ENCODE assay signal across 1 fruit fly cellular context in the genomic region with DNA sequence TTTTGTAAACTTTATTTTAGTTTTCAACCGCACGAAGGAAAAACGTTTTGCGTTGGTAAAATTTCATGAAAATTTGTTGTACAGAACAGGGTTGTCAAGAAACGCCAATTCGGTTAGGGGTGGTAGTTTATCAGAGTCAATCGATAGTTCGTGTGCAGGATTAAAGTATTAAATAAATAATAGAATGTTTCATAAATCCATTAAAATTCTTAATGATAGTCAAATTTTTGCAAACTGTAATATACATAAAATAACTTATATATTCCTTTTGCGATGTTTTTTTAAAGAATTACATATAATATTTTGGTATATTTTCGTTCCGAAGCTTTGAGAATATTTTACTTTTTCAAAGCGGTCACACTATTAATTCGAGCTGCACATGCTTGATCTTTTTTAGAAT.
TF ChIP-seq lines count a peak whose summit lies in the region.

A gene (minus strand): TSS at position 113 of the 400 bp plus-strand sequence.
A gene (plus strand): TSS at position 348 of the 400 bp plus-strand sequence.

TF ChIP-seq in whole organism, embryonic, 481 proteins besides CTCF, POLR2A, EP300 and RAD21 (continued from another document and continues in another):
- TF ChIP-seq fd64A (GFP tag; optimal IDR thresholded peaks at IDR 0.05; lab: Kevin White, UChicago) (no peak), H15 (GFP tag; IDR thresholded peaks at IDR 0.05; lab: Robert Waterston, UW) (peak; percentile 68; the same call in 2 of the 3 replicates), CG8359 (GFP tag; optimal IDR thresholded peaks at IDR 0.05; lab: Kevin White, UChicago; ENCODE audit: borderline replicate concordance) (no peak), Sry-δ (GFP tag; optimal IDR thresholded peaks at IDR 0.05; lab: Kevin White, UChicago) (peak; percentile 80), her (GFP tag; optimal IDR thresholded peaks at IDR 0.05; lab: Kevin White, UChicago) (no peak), CG13894 (tag; optimal IDR thresholded peaks at IDR 0.05; lab: Kevin White, UChicago) (no peak), Blimp-1 (GFP tag; optimal IDR thresholded peaks at IDR 0.05; lab: Kevin White, UChicago) (peak; percentile 59), E2f1 (GFP tag; IDR thresholded peaks at IDR 0.05; lab: Robert Waterston, UW) (peak; percentile 63), da (GFP tag; optimal IDR thresholded peaks at IDR 0.05; lab: Kevin White, UChicago) (no peak), Stat92E (GFP tag; optimal IDR thresholded peaks at IDR 0.05; lab: Kevin White, UChicago) (peak in 1 of 3 experiments; percentile 54), sna (GFP tag; IDR thresholded peaks at IDR 0.05; lab: Robert Waterston, UW; ENCODE audit: partially characterized antibody) (peak; percentile 83), CG2129 (GFP tag; IDR thresholded peaks at IDR 0.05; lab: Robert Waterston, UW; ENCODE audit: partially characterized antibody) (peak; percentile 50), sisA (GFP tag; IDR thresholded peaks at IDR 0.05; lab: Robert Waterston, UW) (peak; percentile 63), CG17361 (GFP tag; IDR thresholded peaks at IDR 0.05; lab: Robert Waterston, UW) (peak; percentile 78; the same call in 2 of the 3 replicates), CG2199 (GFP tag; IDR thresholded peaks at IDR 0.05; lab: Robert Waterston, UW) (no peak), ham (GFP tag; IDR thresholded peaks at IDR 0.05; lab: Robert Waterston, UW) (no peak), Tbp (GFP tag; optimal IDR thresholded peaks at IDR 0.05; lab: Kevin White, UChicago) (no peak), CG10565 (GFP tag; optimal IDR thresholded peaks at IDR 0.05; lab: Kevin White, UChicago) (no peak), CG9437 (GFP tag; optimal IDR thresholded peaks at IDR 0.05; lab: Kevin White, UChicago) (peak; percentile 7), lab (GFP tag; optimal IDR thresholded peaks at IDR 0.05; lab: Kevin White, UChicago) (no peak), ssp (GFP tag; IDR thresholded peaks at IDR 0.05; lab: Robert Waterston, UW) (no peak; the same call in 1 of the 2 replicates), ro (GFP tag; IDR thresholded peaks at IDR 0.05; lab: Robert Waterston, UW) (no peak), Six4 (GFP tag; optimal IDR thresholded peaks at IDR 0.05; lab: Kevin White, UChicago) (peak; percentile 29), Xbp1 (GFP tag; optimal IDR thresholded peaks at IDR 0.05; lab: Kevin White, UChicago) (peak; percentile 81), so (GFP tag; IDR thresholded peaks at IDR 0.05; lab: Robert Waterston, UW) (no peak), bsh (GFP tag; optimal IDR thresholded peaks at IDR 0.05; lab: Kevin White, UChicago) (peak in 1 of 2 experiments; percentile 64), sob (GFP tag; IDR thresholded peaks at IDR 0.05; lab: Robert Waterston, UW) (peak; percentile 69; the same call in 1 of the 2 replicates), CG31224 (GFP tag; IDR thresholded peaks at IDR 0.05; lab: Robert Waterston, UW) (peak; percentile 44; the same call in 1 of the 2 replicates), NFAT (GFP tag; IDR thresholded peaks at IDR 0.05; lab: Robert Waterston, UW) (peak; percentile 85), MBD-R2 (GFP tag; IDR thresholded peaks at IDR 0.05; lab: Robert Waterston, UW) (peak; percentile 90), CG31441 (GFP tag; IDR thresholded peaks at IDR 0.05; lab: Robert Waterston, UW) (no peak; the same call in 1 of the 2 replicates), br (optimal IDR thresholded peaks at IDR 0.05; lab: Kevin White, UChicago) (no peak), Fer1 (GFP tag; optimal IDR thresholded peaks at IDR 0.05; lab: Kevin White, UChicago) (peak; percentile 23), pan (optimal IDR thresholded peaks at IDR 0.05; lab: Kevin White, UChicago) (no peak), pan (GFP tag; optimal IDR thresholded peaks at IDR 0.05 in 1 of 2, IDR thresholded peaks at IDR 0.05 in 1 of 2) (peak in 1 of 2 experiments; percentile 78), exex (tag; optimal IDR thresholded peaks at IDR 0.05; lab: Kevin White, UChicago) (no peak), croc (GFP tag; conservative IDR thresholded peaks at IDR 0.05; lab: Robert Waterston, UW) (no peak), CG11723 (GFP tag; optimal IDR thresholded peaks at IDR 0.05; lab: Kevin White, UChicago) (no peak), fu2 (GFP tag; optimal IDR thresholded peaks at IDR 0.05; lab: Kevin White, UChicago) (peak; percentile 25), CG3726 (GFP tag; IDR thresholded peaks at IDR 0.05; lab: Robert Waterston, UW) (peak; percentile 37; the same call in 2 of the 3 replicates), ken (GFP tag; IDR thresholded peaks at IDR 0.05; lab: Robert Waterston, UW) (peak; percentile 63; the same call in 1 of the 3 replicates), Asciz (GFP tag; optimal IDR thresholded peaks at IDR 0.05; lab: Kevin White, UChicago) (no peak), lilli (GFP tag; optimal IDR thresholded peaks at IDR 0.05; lab: Kevin White, UChicago) (peak; percentile 80), gro (GFP tag; optimal IDR thresholded peaks at IDR 0.05; lab: Kevin White, UChicago) (no peak), Nf-YB (GFP tag; optimal IDR thresholded peaks at IDR 0.05; lab: Kevin White, UChicago) (peak; percentile 2), CG13123 (GFP tag; optimal IDR thresholded peaks at IDR 0.05; lab: Kevin White, UChicago) (peak; percentile 25), zf30C (GFP tag; optimal IDR thresholded peaks at IDR 0.05; lab: Kevin White, UChicago) (no peak), CG1792 (GFP tag; optimal IDR thresholded peaks at IDR 0.05; lab: Kevin White, UChicago) (peak; percentile 17), CG10321 (GFP tag; IDR thresholded peaks at IDR 0.05; lab: Robert Waterston, UW) (no peak), Meics (GFP tag; optimal IDR thresholded peaks at IDR 0.05; lab: Kevin White, UChicago) (peak; percentile 49), tgo (GFP tag; IDR thresholded peaks at IDR 0.05; lab: Robert Waterston, UW) (peak; percentile 72), CG15601 (tag; optimal IDR thresholded peaks at IDR 0.05; lab: Kevin White, UChicago) (peak; percentile 77), aop (GFP tag; IDR thresholded peaks at IDR 0.05; lab: Robert Waterston, UW) (no peak), mam (GFP tag; optimal IDR thresholded peaks at IDR 0.05; lab: Kevin White, UChicago) (peak; percentile 74), ems (GFP tag; optimal IDR thresholded peaks at IDR 0.05; lab: Kevin White, UChicago) (peak; percentile 47), unpg (GFP tag; optimal IDR thresholded peaks at IDR 0.05; lab: Kevin White, UChicago) (peak; percentile 41), Max (GFP tag; optimal IDR thresholded peaks at IDR 0.05; lab: Kevin White, UChicago) (peak; percentile 73), Hmx (GFP tag; optimal IDR thresholded peaks at IDR 0.05; lab: Kevin White, UChicago) (no peak), BtbVII (GFP tag; optimal IDR thresholded peaks at IDR 0.05; lab: Kevin White, UChicago) (no peak), gem (tag; optimal IDR thresholded peaks at IDR 0.05; lab: Kevin White, UChicago) (peak; percentile 72), otp (GFP tag; IDR thresholded peaks at IDR 0.05; lab: Robert Waterston, UW) (no peak), btn (GFP tag; optimal IDR thresholded peaks at IDR 0.05; lab: Kevin White, UChicago) (no peak), CG8944 (GFP tag; optimal IDR thresholded peaks at IDR 0.05; lab: Kevin White, UChicago) (peak; percentile 18), CG6683 (GFP tag; optimal IDR thresholded peaks at IDR 0.05; lab: Kevin White, UChicago) (no peak), Oaz (GFP tag; IDR thresholded peaks at IDR 0.05; lab: Robert Waterston, UW) (no peak), sim (GFP tag; IDR thresholded peaks at IDR 0.05; lab: Robert Waterston, UW) (no peak), CG32772 (GFP tag; IDR thresholded peaks at IDR 0.05; lab: Robert Waterston, UW) (peak; percentile 75), mld (GFP tag; IDR thresholded peaks at IDR 0.05; lab: Robert Waterston, UW; ENCODE audit: partially characterized antibody) (no peak), CG4820 (GFP tag; optimal IDR thresholded peaks at IDR 0.05; lab: Kevin White, UChicago) (no peak), HmgZ (tag; optimal IDR thresholded peaks at IDR 0.05; lab: Kevin White, UChicago) (peak; percentile 78), lola (GFP tag; optimal IDR thresholded peaks at IDR 0.05; lab: Kevin White, UChicago) (peak in 1 of 3 experiments; percentile 69), grn (GFP tag; optimal IDR thresholded peaks at IDR 0.05; lab: Kevin White, UChicago) (no peak), CG10462 (GFP tag; optimal IDR thresholded peaks at IDR 0.05; lab: Kevin White, UChicago) (no peak), ERR (GFP tag; optimal IDR thresholded peaks at IDR 0.05; lab: Kevin White, UChicago) (no peak), cas (GFP tag; IDR thresholded peaks at IDR 0.05; lab: Robert Waterston, UW) (peak; percentile 40; the same call in 1 of the 2 replicates), sens (GFP tag; lab: Kevin White, UChicago) (peak; percentile 93), CG15269 (tag; optimal IDR thresholded peaks at IDR 0.05; lab: Kevin White, UChicago) (no peak), CG7987 (GFP tag; optimal IDR thresholded peaks at IDR 0.05; lab: Kevin White, UChicago) (no peak), CG2678 (tag; optimal IDR thresholded peaks at IDR 0.05; lab: Kevin White, UChicago) (no peak), CG12942 (GFP tag; optimal IDR thresholded peaks at IDR 0.05; lab: Kevin White, UChicago) (peak; percentile 57), crol (GFP tag; IDR thresholded peaks at IDR 0.05; lab: Robert Waterston, UW) (no peak), Opbp (GFP tag; IDR thresholded peaks at IDR 0.05; lab: Robert Waterston, UW; ENCODE audit: partially characterized antibody) (peak; percentile 76), Oli (tag; optimal IDR thresholded peaks at IDR 0.05; lab: Kevin White, UChicago) (no peak), Dbx (GFP tag; IDR thresholded peaks at IDR 0.05; lab: Robert Waterston, UW) (peak; percentile 83), CrebB (tag; optimal IDR thresholded peaks at IDR 0.05; lab: Kevin White, UChicago) (no peak), hb (GFP tag; IDR thresholded peaks at IDR 0.05; lab: Robert Waterston, UW; ENCODE audit: partially characterized antibody) (peak; percentile 64; the same call in 2 of the 3 replicates), Bgb (GFP tag; IDR thresholded peaks at IDR 0.05; lab: Robert Waterston, UW; ENCODE audit: partially characterized antibody) (peak; percentile 77), sug (tag; optimal IDR thresholded peaks at IDR 0.05; lab: Kevin White, UChicago) (peak; percentile 74), ftz-f1 (GFP tag; optimal IDR thresholded peaks at IDR 0.05; lab: Kevin White, UChicago) (peak; percentile 10), CG17328 (GFP tag; IDR thresholded peaks at IDR 0.05; lab: Robert Waterston, UW) (peak; percentile 44; the same call in 1 of the 2 replicates), CG4707 (GFP tag; optimal IDR thresholded peaks at IDR 0.05; lab: Kevin White, UChicago) (no peak), C15 (GFP tag; IDR thresholded peaks at IDR 0.05; lab: Robert Waterston, UW) (no peak), grau (tag; optimal IDR thresholded peaks at IDR 0.05; lab: Kevin White, UChicago) (peak; percentile 76), CG3407 (GFP tag; optimal IDR thresholded peaks at IDR 0.05; lab: Kevin White, UChicago) (no peak), kni (GFP tag; optimal IDR thresholded peaks at IDR 0.05; lab: Kevin White, UChicago) (no peak), CG12219 (GFP tag; optimal IDR thresholded peaks at IDR 0.05; lab: Kevin White, UChicago) (no peak), kah (GFP tag; optimal IDR thresholded peaks at IDR 0.05; lab: Kevin White, UChicago) (no peak), CG10979 (tag; optimal IDR thresholded peaks at IDR 0.05; lab: Kevin White, UChicago) (peak; percentile 65), CG13424 (tag; optimal IDR thresholded peaks at IDR 0.05; lab: Kevin White, UChicago) (peak; percentile 78), bbx (GFP tag; IDR thresholded peaks at IDR 0.05; lab: Robert Waterston, UW; ENCODE audit: partially characterized antibody) (peak; percentile 74), ewg (GFP tag; optimal IDR thresholded peaks at IDR 0.05; lab: Kevin White, UChicago) (no peak), ash1 (GFP tag; optimal IDR thresholded peaks at IDR 0.05; lab: Kevin White, UChicago) (no peak), al (GFP tag; IDR thresholded peaks at IDR 0.05; lab: Robert Waterston, UW) (peak; percentile 66), Abd-B (GFP tag; optimal IDR thresholded peaks at IDR 0.05; lab: Kevin White, UChicago) (peak; percentile 58), abd-A (tag; optimal IDR thresholded peaks at IDR 0.05; lab: Kevin White, UChicago) (no peak), CG7372 (GFP tag; IDR thresholded peaks at IDR 0.05; lab: Robert Waterston, UW) (0 out of 2 replicates have a peak, but pooled peaks have one; percentile 54), CG16813 (GFP tag; IDR thresholded peaks at IDR 0.05; lab: Robert Waterston, UW; ENCODE audit: partially characterized antibody) (peak; percentile 83), Ssrp (tag; optimal IDR thresholded peaks at IDR 0.05; lab: Kevin White, UChicago) (peak; percentile 54), ara (GFP tag; IDR thresholded peaks at IDR 0.05; lab: Robert Waterston, UW) (peak; percentile 63), CG34376 (GFP tag; optimal IDR thresholded peaks at IDR 0.05; lab: Kevin White, UChicago) (no peak), onecut (GFP tag; IDR thresholded peaks at IDR 0.05; lab: Robert Waterston, UW) (no peak), peb (GFP tag; IDR thresholded peaks at IDR 0.05; lab: Robert Waterston, UW) (no peak), PHDP (tag; optimal IDR thresholded peaks at IDR 0.05; lab: Kevin White, UChicago) (peak; percentile 71), CG12236 (GFP tag; optimal IDR thresholded peaks at IDR 0.05; lab: Kevin White, UChicago) (no peak), Lpt (GFP tag; optimal IDR thresholded peaks at IDR 0.05; lab: Kevin White, UChicago) (no peak), Sry-β (GFP tag; optimal IDR thresholded peaks at IDR 0.05; lab: Kevin White, UChicago) (no peak), Med (GFP tag; lab: Kevin White, UChicago) (peak; percentile 86), odd (GFP tag; optimal IDR thresholded peaks at IDR 0.05; lab: Kevin White, UChicago) (no peak), pfk (GFP tag; optimal IDR thresholded peaks at IDR 0.05; lab: Kevin White, UChicago) (no peak), CG17829 (tag; optimal IDR thresholded peaks at IDR 0.05; lab: Kevin White, UChicago) (peak; percentile 83), CG14014 (GFP tag; IDR thresholded peaks at IDR 0.05; lab: Robert Waterston, UW) (peak; percentile 56), CG12299 (tag; optimal IDR thresholded peaks at IDR 0.05; lab: Kevin White, UChicago) (no peak), B-H1 (GFP tag; IDR thresholded peaks at IDR 0.05; lab: Robert Waterston, UW) (peak; percentile 44; the same call in 2 of the 3 replicates), CG18599 (GFP tag; optimal IDR thresholded peaks at IDR 0.05; lab: Kevin White, UChicago) (no peak), chn (GFP tag; optimal IDR thresholded peaks at IDR 0.05; lab: Kevin White, UChicago) (peak; percentile 42), MESR4 (GFP tag; optimal IDR thresholded peaks at IDR 0.05; lab: Kevin White, UChicago) (no peak), kay (GFP tag; optimal IDR thresholded peaks at IDR 0.05; lab: Kevin White, UChicago) (peak; percentile 29)
